Fruit fly (Drosophila melanogaster) whole organism, embryonic: ENCODE results near the gene CG15429.

ENCODE experiments used
- CG13287 ChIP-seq: fragments of 200-800 bp; sonication (Bioruptor generic); IDR thresholded peaks from 2 replicates; pipeline ENCODE4 v1.3.6; 2022; ENCODE audit warnings: missing biosample characterization, missing genetic modification characterization; ENCODE audit not compliant: partially characterized antibody
- CG2116 ChIP-seq: fragments of 200-800 bp; sonication (Bioruptor generic); optimal IDR thresholded peaks from 3 replicates; lab custom pipeline; 2018; ENCODE audit warnings: missing biosample characterization, mild to moderate bottlenecking, missing genetic modification characterization
- Doc3 ChIP-seq: fragments of 200-800 bp; sonication (Bioruptor generic); IDR thresholded peaks from 3 replicates; pipeline ENCODE4 v1.3.6; 2022; ENCODE audit warnings: missing biosample characterization, missing genetic modification characterization; ENCODE audit not compliant: partially characterized antibody
- ind ChIP-seq: fragments of 200-800 bp; sonication (Bioruptor generic); optimal IDR thresholded peaks from 3 replicates; lab custom pipeline; 2016; ENCODE audit warnings: missing biosample characterization, missing genetic modification characterization

DNA sequence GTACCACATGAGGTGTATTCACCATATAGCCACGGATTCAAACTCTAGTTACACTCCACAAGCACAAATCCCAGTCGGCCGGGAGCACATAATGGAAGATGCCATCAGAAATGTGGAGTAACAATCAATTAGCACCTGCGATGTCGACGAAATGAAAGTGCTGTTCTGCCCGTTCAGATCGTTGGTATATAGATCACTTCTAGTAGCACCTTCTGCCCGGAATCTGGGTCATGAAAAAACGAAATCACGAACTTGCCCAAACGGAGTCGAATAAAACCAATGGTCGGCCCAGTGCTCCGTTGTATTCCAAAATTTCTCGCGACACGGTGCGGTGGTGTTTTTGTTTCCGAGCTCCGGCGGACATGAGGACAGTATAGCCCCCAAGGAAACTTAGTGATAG lies 47.9 kb downstream of the CG15429 start, which contains the start of gene CG33003:
- no peak for TF ChIP-seq CG2116 (GFP tag; lab: Kevin White, UChicago)
- TF ChIP-seq CG13287 (GFP tag; lab: Robert Waterston, UW) = no peak
- TF ChIP-seq ind (GFP tag; lab: Kevin White, UChicago) = no peak
- no peak for TF ChIP-seq Doc3 (GFP tag; lab: Robert Waterston, UW)
